Fruit fly (Drosophila melanogaster) whole organism, embryonic: ENCODE results near the gene pdm2.
A peak's percentile ranks its signal among the peaks of the same experiment; 100 is the strongest.

Experiments used
- Abd-B ChIP-seq: fragments of 200-800 bp; sonication (Bioruptor generic); optimal IDR thresholded peaks from 2 replicates; lab custom pipeline; 2018; ENCODE audit warnings: missing biosample characterization, mild to moderate bottlenecking, missing genetic modification characterization, moderate library complexity
- Aef1 ChIP-seq: fragments of 200-800 bp; sonication (Bioruptor generic); IDR thresholded peaks from 3 replicates; pipeline ENCODE4 v1.3.6; 2022; ENCODE audit warnings: missing biosample characterization, missing genetic modification characterization
- Atf6 ChIP-seq: fragments of 200-800 bp; sonication (Bioruptor generic); IDR thresholded peaks from 2 replicates; pipeline ENCODE4 v1.3.6; 2022; ENCODE audit warnings: missing biosample characterization, missing genetic modification characterization
- Awh ChIP-seq: fragments of 200-800 bp; sonication (Bioruptor generic); IDR thresholded peaks from 2 replicates; pipeline ENCODE4, ENCODE4 v1.3.6; 2022; ENCODE audit warnings: missing biosample characterization, missing genetic modification characterization
- CG10267 ChIP-seq: fragments of 200-800 bp; sonication (Bioruptor generic); optimal IDR thresholded peaks from 2 replicates; lab custom pipeline; 2018; ENCODE audit warnings: missing biosample characterization, mild to moderate bottlenecking, missing genetic modification characterization, moderate library complexity
- CG10959 ChIP-seq: fragments of 200-800 bp; sonication (Bioruptor generic); IDR thresholded peaks from 2 replicates; pipeline ENCODE4 v1.3.6; 2022; ENCODE audit warnings: missing biosample characterization, missing genetic modification characterization
- CG11398 ChIP-seq: fragments of 200-800 bp; sonication (Bioruptor generic); optimal IDR thresholded peaks from 2 replicates; lab custom pipeline; 2016; ENCODE audit warnings: missing biosample characterization, missing genetic modification characterization
- CG12219 ChIP-seq: fragments of 200-800 bp; sonication (Bioruptor generic); optimal IDR thresholded peaks from 3 replicates; lab custom pipeline; 2018; ENCODE audit warnings: missing biosample characterization, mild to moderate bottlenecking, missing genetic modification characterization
- CG13775 ChIP-seq: fragments of 200-800 bp; sonication (Bioruptor generic); optimal IDR thresholded peaks from 3 replicates; lab custom pipeline; 2017; ENCODE audit warnings: missing biosample characterization, mild to moderate bottlenecking, missing genetic modification characterization
- CG15073 ChIP-seq: fragments of 200-800 bp; sonication (Bioruptor generic); optimal IDR thresholded peaks from 2 replicates; lab custom pipeline; 2016; ENCODE audit warnings: missing biosample characterization, missing genetic modification characterization
- CG15269 ChIP-seq: fragments of 200-800 bp; sonication (Bioruptor generic); optimal IDR thresholded peaks from 2 replicates; lab custom pipeline; 2018; ENCODE audit warnings: missing biosample characterization, mild to moderate bottlenecking, missing genetic modification characterization, moderate library complexity
- CG17328 ChIP-seq: fragments of 200-800 bp; sonication (Bioruptor generic); IDR thresholded peaks from 2 replicates; pipeline ENCODE4 v1.3.6; 2022; ENCODE audit warnings: missing biosample characterization, missing genetic modification characterization
- CG1792 ChIP-seq: fragments of 200-800 bp; sonication (Bioruptor generic); optimal IDR thresholded peaks from 2 replicates; lab custom pipeline; 2016; ENCODE audit warnings: missing biosample characterization, missing genetic modification characterization
- CG30431 ChIP-seq: fragments of 200-800 bp; sonication (Bioruptor generic); optimal IDR thresholded peaks from 2 replicates; lab custom pipeline; 2017; ENCODE audit warnings: missing biosample characterization, missing genetic modification characterization
- CG31224 ChIP-seq: fragments of 200-800 bp; sonication (Bioruptor generic); IDR thresholded peaks from 2 replicates; pipeline ENCODE4 v1.3.6; 2022; ENCODE audit warnings: missing biosample characterization, missing genetic modification characterization
- CG4282 ChIP-seq: fragments of 200-800 bp; sonication (Bioruptor generic); optimal IDR thresholded peaks from 2 replicates; lab custom pipeline; 2016; ENCODE audit warnings: missing biosample characterization, missing genetic modification characterization
- CG5180 ChIP-seq: fragments of 200-800 bp; sonication (Bioruptor generic); optimal IDR thresholded peaks from 3 replicates; lab custom pipeline; 2017; ENCODE audit warnings: missing biosample characterization, missing genetic modification characterization, mild to moderate bottlenecking, moderate library complexity, missing genetic modification reagents
- CG7357 ChIP-seq: fragments of 200-800 bp; sonication (Bioruptor generic); IDR thresholded peaks from 3 replicates; pipeline ENCODE4 v1.3.6; 2022; ENCODE audit warnings: missing biosample characterization, missing genetic modification characterization
- CG9727 ChIP-seq: fragments of 200-800 bp; sonication (Bioruptor generic); optimal IDR thresholded peaks from 3 replicates; lab custom pipeline; 2017; ENCODE audit warnings: missing biosample characterization, mild to moderate bottlenecking, missing genetic modification characterization
- Doc2 ChIP-seq: fragments of 200-800 bp; sonication (Bioruptor generic); IDR thresholded peaks from 2 replicates; pipeline ENCODE4 v1.3.6; 2022; ENCODE audit warnings: missing biosample characterization, missing genetic modification characterization
- Meics ChIP-seq: fragments of 200-800 bp; sonication (Bioruptor generic); optimal IDR thresholded peaks from 2 replicates; lab custom pipeline; 2017; ENCODE audit warnings: missing biosample characterization, mild to moderate bottlenecking, missing genetic modification characterization
- Nf-YB ChIP-seq: fragments of 200-800 bp; sonication (Bioruptor generic); optimal IDR thresholded peaks from 3 replicates; lab custom pipeline; 2019; ENCODE audit warnings: missing biosample characterization, mild to moderate bottlenecking, missing genetic modification characterization, moderate library complexity
- Nf-YC ChIP-seq: fragments of 200-800 bp; optimal IDR thresholded peaks from 3 replicates; lab custom pipeline; 2019; ENCODE audit warnings: missing biosample characterization, mild to moderate bottlenecking, missing genetic modification characterization, moderate library complexity
- Opbp ChIP-seq: fragments of 200-800 bp; sonication (Bioruptor generic); IDR thresholded peaks from 3 replicates; pipeline ENCODE4 v1.3.6; 2022; ENCODE audit warnings: missing biosample characterization, missing genetic modification characterization; ENCODE audit not compliant: partially characterized antibody
- Taf1 ChIP-seq: fragments of 200-800 bp; sonication (Bioruptor generic); IDR thresholded peaks from 2 replicates; pipeline ENCODE4 v1.3.6; 2022; ENCODE audit warnings: missing biosample characterization, missing genetic modification characterization
- Xrp1 ChIP-seq: fragments of 200-800 bp; sonication (Bioruptor generic); IDR thresholded peaks from 2 replicates; pipeline ENCODE4 v1.3.6; 2022; ENCODE audit warnings: missing biosample characterization, missing genetic modification characterization
- al ChIP-seq: fragments of 200-800 bp; sonication (Bioruptor generic); IDR thresholded peaks from 2 replicates; pipeline ENCODE4 v1.3.6; 2022; ENCODE audit warnings: missing biosample characterization, missing genetic modification characterization
- amos ChIP-seq: fragments of 200-800 bp; sonication (Bioruptor generic); IDR thresholded peaks from 2 replicates; pipeline ENCODE4 v1.3.6; 2022; ENCODE audit warnings: missing biosample characterization, missing genetic modification characterization; ENCODE audit not compliant: partially characterized antibody
- aop ChIP-seq: fragments of 200-800 bp; sonication (Bioruptor generic); IDR thresholded peaks from 2 replicates; pipeline ENCODE4 v1.3.6; 2022; ENCODE audit warnings: missing biosample characterization, missing genetic modification characterization
- crp ChIP-seq, 2 experiments: fragments of 200-800 bp; sonication (Bioruptor generic); optimal IDR thresholded peaks; 2 replicates in 1 of 2; 3 replicates in 1 of 2; lab custom pipeline; 2017; ENCODE audit warnings: missing biosample characterization in 2 of 2, missing genetic modification characterization in 2 of 2, mild to moderate bottlenecking in 1 of 2, moderate library complexity in 1 of 2
- fd3F ChIP-seq: fragments of 200-800 bp; sonication (Bioruptor generic); optimal IDR thresholded peaks from 2 replicates; lab custom pipeline; 2018; ENCODE audit warnings: missing biosample characterization, mild to moderate bottlenecking, missing genetic modification characterization, moderate library complexity
- gro ChIP-seq: fragments of 200-800 bp; sonication (Bioruptor generic); optimal IDR thresholded peaks from 2 replicates; lab custom pipeline; 2016; ENCODE audit warnings: missing biosample characterization, missing genetic modification characterization
- h ChIP-seq: fragments of >200 bp; optimal IDR thresholded peaks from 2 replicates; lab custom pipeline; 2017
- hbn ChIP-seq: fragments of 200-800 bp; sonication (Bioruptor generic); IDR thresholded peaks from 2 replicates; pipeline ENCODE4 v1.3.6; 2022; ENCODE audit warnings: missing biosample characterization, missing genetic modification characterization; ENCODE audit not compliant: partially characterized antibody
- kay ChIP-seq: fragments of 200-800 bp; sonication (Bioruptor generic); optimal IDR thresholded peaks from 2 replicates; lab custom pipeline; 2016; ENCODE audit warnings: missing biosample characterization, missing genetic modification characterization
- lab ChIP-seq: fragments of 200-800 bp; sonication (Bioruptor generic); optimal IDR thresholded peaks from 3 replicates; lab custom pipeline; 2017; ENCODE audit warnings: missing biosample characterization, missing genetic modification characterization, mild to moderate bottlenecking, moderate library complexity, missing genetic modification reagents
- maf-S ChIP-seq: fragments of 200-800 bp; sonication (Bioruptor generic); optimal IDR thresholded peaks from 2 replicates; lab custom pipeline; 2016; ENCODE audit warnings: missing biosample characterization, missing genetic modification characterization
- mirr ChIP-seq: fragments of 200-800 bp; sonication (Bioruptor generic); optimal IDR thresholded peaks from 3 replicates; lab custom pipeline; 2018; ENCODE audit warnings: missing biosample characterization, mild to moderate bottlenecking, missing genetic modification characterization
- peb ChIP-seq: fragments of 200-800 bp; sonication (Bioruptor generic); IDR thresholded peaks from 2 replicates; pipeline ENCODE4 v1.3.6; 2022; ENCODE audit warnings: missing biosample characterization, missing genetic modification characterization
- pfk ChIP-seq: fragments of 200-800 bp; sonication (Bioruptor generic); optimal IDR thresholded peaks from 2 replicates; lab custom pipeline; 2018; ENCODE audit warnings: missing biosample characterization, mild to moderate bottlenecking, missing genetic modification characterization, moderate library complexity
- pita ChIP-seq: fragments of 200-800 bp; sonication (Bioruptor generic); optimal IDR thresholded peaks from 2 replicates; lab custom pipeline; 2017; ENCODE audit warnings: missing biosample characterization, mild to moderate bottlenecking, missing genetic modification characterization
- pzg ChIP-seq: fragments of 200-800 bp; sonication (Bioruptor generic); optimal IDR thresholded peaks from 3 replicates; lab custom pipeline; 2018; ENCODE audit warnings: missing biosample characterization, mild to moderate bottlenecking, missing genetic modification characterization, moderate library complexity
- run ChIP-seq: fragments of 200-800 bp; sonication (Bioruptor generic); optimal IDR thresholded peaks from 3 replicates; lab custom pipeline; 2018; ENCODE audit warnings: missing biosample characterization, mild to moderate bottlenecking, missing genetic modification characterization
- sens ChIP-seq: fragments of 200-800 bp; sonication (Bioruptor generic); peaks from one replicate; lab custom pipeline; 2016; ENCODE audit warnings: missing biosample characterization, missing genetic modification characterization
- seq ChIP-seq: fragments of 200-800 bp; sonication (Bioruptor generic); IDR thresholded peaks from 2 replicates; pipeline ENCODE4 v1.3.6; 2022; ENCODE audit warnings: missing biosample characterization, missing genetic modification characterization
- sqz ChIP-seq: fragments of 200-800 bp; sonication (Bioruptor generic); optimal IDR thresholded peaks from 3 replicates; lab custom pipeline; 2018; ENCODE audit warnings: missing biosample characterization, mild to moderate bottlenecking, missing genetic modification characterization
- tio ChIP-seq: fragments of 200-800 bp; sonication (Bioruptor generic); optimal IDR thresholded peaks from 2 replicates; lab custom pipeline; 2017; ENCODE audit warnings: missing biosample characterization, missing genetic modification characterization, inconsistent platforms
- tup ChIP-seq: fragments of 200-800 bp; sonication (Bioruptor generic); optimal IDR thresholded peaks from 2 replicates; lab custom pipeline; 2016; ENCODE audit warnings: missing biosample characterization, mild to moderate bottlenecking, missing genetic modification characterization, moderate library complexity
- vfl ChIP-seq: fragments of 200-800 bp; sonication (Bioruptor generic); optimal IDR thresholded peaks from 2 replicates; lab custom pipeline; 2016; ENCODE audit warnings: missing biosample characterization, missing genetic modification characterization
- vnd ChIP-seq: fragments of 200-800 bp; sonication (Bioruptor generic); IDR thresholded peaks from 3 replicates; pipeline ENCODE4 v1.3.6; 2022; ENCODE audit warnings: missing biosample characterization, missing genetic modification characterization; ENCODE audit not compliant: partially characterized antibody
- vvl ChIP-seq: fragments of 200-800 bp; sonication (Bioruptor generic); IDR thresholded peaks from 2 replicates; pipeline ENCODE4 v1.3.6; 2022; ENCODE audit warnings: missing biosample characterization, missing genetic modification characterization
- zfh2 ChIP-seq: fragments of 200-800 bp; sonication (Bioruptor generic); optimal IDR thresholded peaks from 2 replicates; lab custom pipeline; 2016; ENCODE audit warnings: missing biosample characterization, missing genetic modification characterization

Gene pdm2

DNA sequence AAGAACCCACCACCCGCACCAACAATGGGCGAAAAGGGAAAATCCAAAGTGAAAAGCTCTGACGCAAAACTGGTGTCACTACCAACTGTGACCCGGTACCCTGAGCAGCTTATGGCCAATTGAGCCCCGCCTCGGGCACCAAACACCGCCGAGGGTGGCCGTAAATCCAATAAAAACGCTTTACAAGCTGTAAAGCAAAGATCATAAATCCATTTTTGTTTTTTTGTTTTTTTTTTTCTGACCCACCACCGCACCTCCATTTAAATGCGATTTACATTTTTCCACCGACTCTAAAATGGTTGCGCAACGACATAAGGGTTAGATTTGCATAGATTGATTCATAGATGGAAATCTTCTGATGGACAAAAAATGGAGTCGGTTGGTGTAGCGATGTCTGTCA, 17.4 kb downstream of the pdm2 start:
- no peak for TF ChIP-seq fd3F (GFP tag; lab: Kevin White, UChicago)
- TF ChIP-seq CG30431 (GFP tag; lab: Kevin White, UChicago): no peak
- no peak for TF ChIP-seq Doc2 (GFP tag; lab: Robert Waterston, UW)
- TF ChIP-seq run (tag; lab: Kevin White, UChicago): no peak
- TF ChIP-seq CG5180: no peak
- TF ChIP-seq CG1792 (GFP tag; lab: Kevin White, UChicago): no peak
- TF ChIP-seq amos (GFP tag; lab: Robert Waterston, UW): no peak
- TF ChIP-seq crp (GFP tag; optimal IDR thresholded peaks at IDR 0.05; lab: Kevin White, UChicago): no peak
- TF ChIP-seq pfk (GFP tag; lab: Kevin White, UChicago): no peak
- no peak for TF ChIP-seq Meics (GFP tag; lab: Kevin White, UChicago)
- TF ChIP-seq Atf6 (GFP tag; lab: Robert Waterston, UW): no peak
- no peak for TF ChIP-seq tio
- no peak for TF ChIP-seq Xrp1
- TF ChIP-seq peb (GFP tag; lab: Robert Waterston, UW): no peak
- no peak for TF ChIP-seq CG17328 (GFP tag; lab: Robert Waterston, UW)
- peak; percentile 43; the same call in 1 of the 2 replicates for TF ChIP-seq seq (GFP tag; lab: Robert Waterston, UW)
- no peak for TF ChIP-seq mirr (GFP tag; lab: Kevin White, UChicago)
- no peak for TF ChIP-seq CG9727 (GFP tag; lab: Kevin White, UChicago)
- 0 out of 2 replicates have a peak, but pooled peaks have one; percentile 6 for TF ChIP-seq al
- no peak for TF ChIP-seq pita (GFP tag; lab: Kevin White, UChicago)
- no peak for TF ChIP-seq vfl (GFP tag; lab: Kevin White, UChicago)
- no peak for TF ChIP-seq h
- no peak for TF ChIP-seq CG10959 (GFP tag; lab: Robert Waterston, UW)
- no peak for TF ChIP-seq aop
- TF ChIP-seq kay (GFP tag; lab: Kevin White, UChicago): no peak
- no peak for TF ChIP-seq CG10267 (tag; lab: Kevin White, UChicago)
- no peak for TF ChIP-seq maf-S (GFP tag; lab: Kevin White, UChicago)
- no peak for TF ChIP-seq CG15269 (tag; lab: Kevin White, UChicago)
- no peak for TF ChIP-seq CG31224 (GFP tag; lab: Robert Waterston, UW)
- no peak for TF ChIP-seq tup (GFP tag; lab: Kevin White, UChicago)
- no peak for TF ChIP-seq Abd-B (GFP tag; lab: Kevin White, UChicago)
- TF ChIP-seq CG13775 (GFP tag; lab: Kevin White, UChicago): no peak
- no peak for TF ChIP-seq vnd
- TF ChIP-seq lab: no peak
- peak; percentile 60 for TF ChIP-seq Nf-YB (GFP tag; lab: Kevin White, UChicago)
- TF ChIP-seq vvl (GFP tag; lab: Robert Waterston, UW): no peak
- peak; percentile 44 for TF ChIP-seq Nf-YC (tag; lab: Kevin White, UChicago)
- no peak for TF ChIP-seq Taf1 (GFP tag; lab: Robert Waterston, UW)
- no peak for TF ChIP-seq gro
- TF ChIP-seq CG12219 (GFP tag; lab: Kevin White, UChicago): no peak
- TF ChIP-seq pzg (GFP tag; lab: Kevin White, UChicago): no peak
- no peak for TF ChIP-seq hbn (GFP tag; lab: Robert Waterston, UW)
- no peak for TF ChIP-seq CG7357 (GFP tag; lab: Robert Waterston, UW)
- TF ChIP-seq sqz (GFP tag; lab: Kevin White, UChicago): peak; percentile 58
- TF ChIP-seq Opbp (GFP tag; lab: Robert Waterston, UW): no peak
- TF ChIP-seq CG4282 (GFP tag; lab: Kevin White, UChicago): no peak
- no peak for TF ChIP-seq CG11398 (GFP tag; lab: Kevin White, UChicago)
- no peak for TF ChIP-seq Awh (GFP tag; lab: Robert Waterston, UW)
- no peak for TF ChIP-seq Aef1
- no peak for TF ChIP-seq CG15073 (GFP tag; lab: Kevin White, UChicago)
- TF ChIP-seq zfh2 (GFP tag; lab: Kevin White, UChicago): no peak
- peak; percentile 30 for TF ChIP-seq sens
